Fruit fly (Drosophila melanogaster) whole organism, embryonic: ENCODE data around the gene CG8292.
A peak's percentile ranks its signal among the peaks of the same experiment; 100 is the strongest.

ENCODE experiments used
- Abd-B ChIP-seq: fragments of 200-800 bp; sonication (Bioruptor generic); optimal IDR thresholded peaks from 2 replicates; lab custom pipeline; 2018; ENCODE audit warnings: missing biosample characterization, mild to moderate bottlenecking, missing genetic modification characterization, moderate library complexity
- Aef1 ChIP-seq: fragments of 200-800 bp; sonication (Bioruptor generic); IDR thresholded peaks from 3 replicates; pipeline ENCODE4 v1.3.6; 2022; ENCODE audit warnings: missing biosample characterization, missing genetic modification characterization
- CG10321 ChIP-seq: fragments of 200-800 bp; sonication (Bioruptor generic); IDR thresholded peaks from 2 replicates; pipeline ENCODE4 v1.3.6; 2022; ENCODE audit warnings: missing biosample characterization, missing genetic modification characterization
- CG11723 ChIP-seq: fragments of 200-800 bp; sonication (Bioruptor generic); optimal IDR thresholded peaks from 2 replicates; lab custom pipeline; 2017; ENCODE audit warnings: missing biosample characterization, mild to moderate bottlenecking, missing genetic modification characterization
- CG12659 ChIP-seq: fragments of 200-800 bp; sonication (Bioruptor generic); optimal IDR thresholded peaks from 3 replicates; lab custom pipeline; 2017; ENCODE audit warnings: mild to moderate bottlenecking, missing biosample characterization, missing genetic modification reagents, missing genetic modification characterization
- CG13123 ChIP-seq: fragments of 200-800 bp; sonication (Bioruptor generic); optimal IDR thresholded peaks from 2 replicates; lab custom pipeline; 2016; ENCODE audit warnings: missing biosample characterization, missing genetic modification characterization
- CG15696 ChIP-seq: fragments of 200-800 bp; sonication (Bioruptor generic); optimal IDR thresholded peaks from 2 replicates; lab custom pipeline; 2019; ENCODE audit warnings: missing biosample characterization, mild to moderate bottlenecking, missing genetic modification characterization, moderate library complexity
- CG1602 ChIP-seq: fragments of 200-800 bp; sonication (Bioruptor generic); optimal IDR thresholded peaks from 3 replicates; lab custom pipeline; 2016; ENCODE audit warnings: missing biosample characterization, missing genetic modification characterization
- CG1832 ChIP-seq: fragments of 200-800 bp; sonication (Bioruptor generic); optimal IDR thresholded peaks from 2 replicates; lab custom pipeline; 2017; ENCODE audit warnings: missing biosample characterization, mild to moderate bottlenecking, missing genetic modification characterization, inconsistent platforms
- CG18599 ChIP-seq: fragments of 200-800 bp; sonication (Bioruptor generic); optimal IDR thresholded peaks from 3 replicates; lab custom pipeline; 2017; ENCODE audit warnings: missing biosample characterization, missing genetic modification characterization, mild to moderate bottlenecking, moderate library complexity, missing genetic modification reagents
- CG2116 ChIP-seq: fragments of 200-800 bp; sonication (Bioruptor generic); optimal IDR thresholded peaks from 3 replicates; lab custom pipeline; 2018; ENCODE audit warnings: missing biosample characterization, mild to moderate bottlenecking, missing genetic modification characterization
- CG2202 ChIP-seq: fragments of 200-800 bp; sonication (Bioruptor generic); optimal IDR thresholded peaks from 2 replicates; lab custom pipeline; 2018; ENCODE audit warnings: missing biosample characterization, mild to moderate bottlenecking, missing genetic modification characterization
- CG31365 ChIP-seq: fragments of 200-800 bp; sonication (Bioruptor generic); optimal IDR thresholded peaks from 2 replicates; lab custom pipeline; 2018; ENCODE audit warnings: missing biosample characterization, mild to moderate bottlenecking, missing genetic modification characterization
- CG3847 ChIP-seq: fragments of 200-800 bp; sonication (Bioruptor generic); IDR thresholded peaks from 2 replicates; pipeline ENCODE4 v1.3.6; 2022; ENCODE audit warnings: missing biosample characterization, missing genetic modification characterization
- CG4282 ChIP-seq: fragments of 200-800 bp; sonication (Bioruptor generic); optimal IDR thresholded peaks from 2 replicates; lab custom pipeline; 2016; ENCODE audit warnings: missing biosample characterization, missing genetic modification characterization
- CG4424 ChIP-seq: fragments of 200-800 bp; sonication (Bioruptor generic); optimal IDR thresholded peaks from 3 replicates; lab custom pipeline; 2016; ENCODE audit warnings: missing biosample characterization, missing genetic modification characterization
- CG6175 ChIP-seq: fragments of 200-800 bp; sonication (Bioruptor generic); IDR thresholded peaks from 3 replicates; pipeline ENCODE4 v1.3.6; 2022; ENCODE audit warnings: missing biosample characterization, missing genetic modification characterization
- CG7556 ChIP-seq: fragments of 200-800 bp; sonication (Bioruptor generic); optimal IDR thresholded peaks from 2 replicates; lab custom pipeline; 2017; ENCODE audit warnings: missing biosample characterization, mild to moderate bottlenecking, missing genetic modification characterization
- CG8281 ChIP-seq: fragments of 200-800 bp; sonication (Bioruptor generic); optimal IDR thresholded peaks from 2 replicates; lab custom pipeline; 2018; ENCODE audit warnings: missing biosample characterization, mild to moderate bottlenecking, missing genetic modification characterization, moderate library complexity
- CG8359 ChIP-seq: fragments of 200-800 bp; sonication (Bioruptor generic); optimal IDR thresholded peaks from 2 replicates; lab custom pipeline; 2017; ENCODE audit warnings: missing biosample characterization, mild to moderate bottlenecking, missing genetic modification characterization, borderline replicate concordance
- CG9609 ChIP-seq: fragments of 200-800 bp; sonication (Bioruptor generic); optimal IDR thresholded peaks from 3 replicates; lab custom pipeline; 2016; ENCODE audit warnings: missing biosample characterization, missing genetic modification characterization
- Drgx ChIP-seq: fragments of 200-800 bp; sonication (Bioruptor generic); IDR thresholded peaks from 2 replicates; pipeline ENCODE4 v1.3.6; 2022; ENCODE audit warnings: missing biosample characterization, missing genetic modification characterization
- ERR ChIP-seq: fragments of 200-800 bp; sonication (Bioruptor generic); optimal IDR thresholded peaks from 2 replicates; lab custom pipeline; 2016; ENCODE audit warnings: missing biosample characterization, missing genetic modification characterization
- Elba2 ChIP-seq: fragments of 200-800 bp; sonication (Bioruptor generic); optimal IDR thresholded peaks from 3 replicates; lab custom pipeline; 2016; ENCODE audit warnings: missing biosample characterization, missing genetic modification characterization
- Hmx ChIP-seq: fragments of 200-800 bp; sonication (Bioruptor generic); optimal IDR thresholded peaks from 2 replicates; lab custom pipeline; 2016; ENCODE audit warnings: missing biosample characterization, missing genetic modification characterization
- Mrtf ChIP-seq: fragments of 200-800 bp; sonication (Bioruptor generic); IDR thresholded peaks from 3 replicates; pipeline ENCODE4 v1.3.6; 2022; ENCODE audit warnings: missing biosample characterization, missing genetic modification characterization
- Rx ChIP-seq: fragments of 200-800 bp; sonication (Bioruptor generic); IDR thresholded peaks from 2 replicates; pipeline ENCODE4 v1.3.6; 2022; ENCODE audit warnings: missing biosample characterization, missing genetic modification characterization
- Six4 ChIP-seq: fragments of 200-800 bp; sonication (Bioruptor generic); optimal IDR thresholded peaks from 2 replicates; lab custom pipeline; 2016; ENCODE audit warnings: missing biosample characterization, missing genetic modification characterization
- Sry-δ ChIP-seq: fragments of 200-800 bp; sonication (Bioruptor generic); optimal IDR thresholded peaks from 2 replicates; lab custom pipeline; 2016; ENCODE audit warnings: missing biosample characterization, missing genetic modification characterization
- TFAM ChIP-seq: fragments of 200-800 bp; sonication (Bioruptor generic); optimal IDR thresholded peaks from 2 replicates; lab custom pipeline; 2017; ENCODE audit warnings: missing biosample characterization, missing genetic modification characterization, inconsistent platforms
- YL-1 ChIP-seq: fragments of 200-800 bp; sonication (Bioruptor generic); optimal IDR thresholded peaks from 3 replicates; lab custom pipeline; 2017; ENCODE audit warnings: missing biosample characterization, mild to moderate bottlenecking, missing genetic modification characterization
- bbx ChIP-seq: fragments of 200-800 bp; sonication (Bioruptor generic); IDR thresholded peaks from 2 replicates; pipeline ENCODE4 v1.3.6; 2022; ENCODE audit warnings: missing biosample characterization, missing genetic modification characterization; ENCODE audit not compliant: partially characterized antibody
- cad ChIP-seq: fragments of >200 bp; optimal IDR thresholded peaks from 2 replicates; lab custom pipeline; 2017; ENCODE audit warnings: missing biosample characterization, missing genetic modification characterization
- crp ChIP-seq, 2 experiments: fragments of 200-800 bp; sonication (Bioruptor generic); optimal IDR thresholded peaks; 2 replicates in 1 of 2; 3 replicates in 1 of 2; lab custom pipeline; 2017; ENCODE audit warnings: missing biosample characterization in 2 of 2, missing genetic modification characterization in 2 of 2, mild to moderate bottlenecking in 1 of 2, moderate library complexity in 1 of 2
- cwo ChIP-seq: fragments of 200-800 bp; sonication (Bioruptor generic); optimal IDR thresholded peaks from 3 replicates; lab custom pipeline; 2017; ENCODE audit warnings: missing biosample characterization, missing genetic modification characterization, mild to moderate bottlenecking, moderate library complexity, missing genetic modification reagents
- disco-r ChIP-seq: fragments of 200-800 bp; sonication (Bioruptor generic); optimal IDR thresholded peaks from 2 replicates; lab custom pipeline; 2016; ENCODE audit warnings: missing biosample characterization, missing genetic modification characterization
- exex ChIP-seq: fragments of 200-800 bp; sonication (Bioruptor generic); optimal IDR thresholded peaks from 4 replicates; lab custom pipeline; 2018; ENCODE audit warnings: missing biosample characterization, mild to moderate bottlenecking, missing genetic modification characterization, moderate library complexity
- hth ChIP-seq: fragments of >200 bp; optimal IDR thresholded peaks from 2 replicates; lab custom pipeline; 2017; ENCODE audit warnings: inconsistent platforms
- lmd ChIP-seq: fragments of 200-800 bp; sonication (Bioruptor generic); IDR thresholded peaks from 2 replicates; pipeline ENCODE4 v1.3.6; 2022; ENCODE audit warnings: missing biosample characterization, missing genetic modification characterization
- nau ChIP-seq: fragments of 200-800 bp; sonication (Bioruptor generic); optimal IDR thresholded peaks from 3 replicates; lab custom pipeline; 2017; ENCODE audit warnings: missing biosample characterization, mild to moderate bottlenecking, missing genetic modification characterization, missing genetic modification reagents
- nerfin-1 ChIP-seq: fragments of 200-800 bp; sonication (Bioruptor generic); optimal IDR thresholded peaks from 3 replicates; lab custom pipeline; 2019; ENCODE audit warnings: missing biosample characterization, mild to moderate bottlenecking, missing genetic modification characterization, moderate library complexity
- nerfin-2 ChIP-seq: fragments of 200-800 bp; sonication (Bioruptor generic); IDR thresholded peaks from 2 replicates; pipeline ENCODE4 v1.3.6; 2022; ENCODE audit warnings: missing biosample characterization, missing genetic modification characterization; ENCODE audit not compliant: partially characterized antibody
- oc ChIP-seq: fragments of 200-800 bp; sonication (Bioruptor generic); optimal IDR thresholded peaks from 2 replicates; lab custom pipeline; 2018; ENCODE audit warnings: missing biosample characterization, mild to moderate bottlenecking, missing genetic modification characterization, moderate library complexity
- org-1 ChIP-seq: fragments of 200-800 bp; sonication (Bioruptor generic); optimal IDR thresholded peaks from 2 replicates; lab custom pipeline; 2017; ENCODE audit warnings: missing biosample characterization, missing genetic modification characterization
- pan ChIP-seq, 4 experiments: fragments of >200 bp in 3 of 4; fragments of 200-800 bp in 1 of 4; sonication (Bioruptor generic) in 1 of 4; optimal IDR thresholded peaks in 3 of 4; IDR thresholded peaks in 1 of 4; 2 replicates each; pipeline versions ENCODE4 v1.3.6 to Lab custom; 2017 to 2022; ENCODE audit warnings: missing biosample characterization in 2 of 4, missing genetic modification characterization in 2 of 4, mixed read lengths in 1 of 4
- tgo ChIP-seq: fragments of 200-800 bp; sonication (Bioruptor generic); IDR thresholded peaks from 3 replicates; pipeline ENCODE4 v1.3.6; 2022; ENCODE audit warnings: missing biosample characterization, missing genetic modification characterization
- tll ChIP-seq, 2 experiments: fragments of 200-800 bp in 1 of 2; fragments of >200 bp in 1 of 2; sonication (Bioruptor generic) in 1 of 2; optimal IDR thresholded peaks; 2 replicates each; lab custom pipeline; 2017 to 2019; ENCODE audit warnings: missing biosample characterization in 2 of 2, missing genetic modification characterization in 2 of 2, mild to moderate bottlenecking in 1 of 2, moderate library complexity in 1 of 2
- ttk ChIP-seq: fragments of 200-800 bp; sonication (Bioruptor generic); IDR thresholded peaks from 2 replicates; pipeline ENCODE4 v2.1.2; 2022; ENCODE audit warnings: missing biosample characterization, missing genetic modification characterization
- zfh2 ChIP-seq: fragments of 200-800 bp; sonication (Bioruptor generic); optimal IDR thresholded peaks from 2 replicates; lab custom pipeline; 2016; ENCODE audit warnings: missing biosample characterization, missing genetic modification characterization

CG8292 gene

dm6 chr2L:8212666-8213270 is 5.0 kb downstream of the CG8292 start, which contains the start of the genes CG8372 and CG8360 (continued):
- TF ChIP-seq CG2116 (peak; percentile 91), pan (optimal IDR thresholded peaks at IDR 0.05; lab: Kevin White, UChicago) (no peak), pan (GFP tag; optimal IDR thresholded peaks at IDR 0.05 in 1 of 2, IDR thresholded peaks at IDR 0.05 in 1 of 2) (peak in 1 of 2 experiments; percentile 100), zfh2 (peak; percentile 99), nerfin-1 (tag; lab: Kevin White, UChicago) (peak; percentile 96), CG8281 (tag; lab: Kevin White, UChicago) (peak; percentile 91), Aef1 (peak; percentile 99), CG7556 (peak; percentile 98), CG3847 (GFP tag; lab: Robert Waterston, UW) (peak; percentile 99), tgo (GFP tag; lab: Robert Waterston, UW) (peak; percentile 99), Six4 (peak; percentile 99), Hmx (peak; percentile 97), CG10321 (GFP tag; lab: Robert Waterston, UW) (peak; percentile 88), CG4282 (GFP tag; lab: Kevin White, UChicago) (peak; percentile 98), org-1 (GFP tag; lab: Kevin White, UChicago) (peak; percentile 98), Sry-δ (GFP tag; lab: Kevin White, UChicago) (peak; percentile 85), CG8359 (GFP tag; lab: Kevin White, UChicago) (peak; percentile 93), ttk (GFP tag; lab: Robert Waterston, UW) (peak; percentile 99), CG1832 (GFP tag; lab: Kevin White, UChicago) (no peak), bbx (GFP tag; lab: Robert Waterston, UW) (no peak), Drgx (GFP tag; lab: Robert Waterston, UW) (peak; percentile 99), CG12659 (GFP tag; lab: Kevin White, UChicago) (peak; percentile 99), CG18599 (peak; percentile 99), nau (GFP tag; lab: Kevin White, UChicago) (peak; percentile 99), Abd-B (GFP tag; lab: Kevin White, UChicago) (peak; percentile 98), cwo (GFP tag; lab: Kevin White, UChicago) (peak; percentile 97), hth (lab: Kevin White, UChicago) (no peak), CG4424 (GFP tag; lab: Kevin White, UChicago) (peak; percentile 99), Mrtf (GFP tag; lab: Robert Waterston, UW) (peak; percentile 99), TFAM (peak; percentile 90), tll (GFP tag; optimal IDR thresholded peaks at IDR 0.05; lab: Kevin White, UChicago) (peak in 1 of 2 experiments; percentile 72), oc (tag; lab: Kevin White, UChicago) (peak; percentile 97), YL-1 (GFP tag; lab: Kevin White, UChicago) (peak; percentile 99), CG9609 (peak; percentile 99), nerfin-2 (GFP tag; lab: Robert Waterston, UW) (no peak), CG11723 (peak; percentile 99), CG31365 (peak; percentile 92), CG15696 (tag; lab: Kevin White, UChicago) (peak; percentile 96), CG13123 (GFP tag; lab: Kevin White, UChicago) (peak; percentile 98), lmd (peak; percentile 99), disco-r (GFP tag; lab: Kevin White, UChicago) (peak; percentile 98), cad (peak; percentile 39), Rx (GFP tag; lab: Robert Waterston, UW) (peak; percentile 99), CG1602 (GFP tag; lab: Kevin White, UChicago) (peak; percentile 99), CG6175 (peak; percentile 98), CG2202 (peak; percentile 98), Elba2 (peak; percentile 99), ERR (GFP tag; lab: Kevin White, UChicago) (peak; percentile 99), exex (peak; percentile 93), crp (GFP tag; optimal IDR thresholded peaks at IDR 0.05; lab: Kevin White, UChicago) (peak; percentile 90 to 95)
